Worm (Caenorhabditis elegans) whole organism, L4 larva: ENCODE results near the gene Y55F3AM.5.

ENCODE experiments used
- F10B5.3 ChIP-seq: sonication (generic microtip); optimal IDR thresholded peaks from 2 replicates; lab custom pipeline; 2016; ENCODE audit warnings: mild to moderate bottlenecking, missing genetic modification characterization, missing compliant biosample characterization
- fkh-10 ChIP-seq: fragments of 150-350 bp; optimal IDR thresholded peaks from 2 replicates; lab custom pipeline; 2014; ENCODE audit warnings: missing biosample characterization, missing genetic modification reagents, missing genetic modification characterization
- fos-1 ChIP-seq: fragments of 150-350 bp; optimal IDR thresholded peaks from 2 replicates; lab custom pipeline; 2014; ENCODE audit warnings: missing biosample characterization, missing genetic modification characterization
- gei-8 ChIP-seq: fragments of 200-800 bp; sonication (Bioruptor generic); optimal IDR thresholded peaks from 2 replicates; lab custom pipeline; 2018; ENCODE audit warnings: mild to moderate bottlenecking, missing genetic modification characterization, missing compliant biosample characterization
- hlh-30 ChIP-seq: sonication (generic microtip); optimal IDR thresholded peaks from 2 replicates; lab custom pipeline; 2017; ENCODE audit warnings: antibody characterized with exemption, mild to moderate bottlenecking, missing genetic modification characterization, missing compliant biosample characterization; ENCODE audit not compliant: insufficient read depth
- lin-39 ChIP-seq: fragments of 150-350 bp; optimal IDR thresholded peaks from 2 replicates; lab custom pipeline; 2014; ENCODE audit warnings: missing biosample characterization, missing genetic modification reagents, missing genetic modification characterization
- nhr-11 ChIP-seq: fragments of 150-350 bp; optimal IDR thresholded peaks from 2 replicates; lab custom pipeline; 2014; ENCODE audit warnings: missing biosample characterization, missing genetic modification characterization
- ztf-7 ChIP-seq: fragments of 150-350 bp; optimal IDR thresholded peaks from 2 replicates; lab custom pipeline; 2014; ENCODE audit warnings: missing biosample characterization, missing genetic modification characterization

ce11 chrIV:1038516-1038915 is 39.5 kb downstream of the Y55F3AM.5 start:
- TF ChIP-seq F10B5.3 (tag; lab: Kevin White, UChicago), result no peak
- no peak for TF ChIP-seq lin-39 (tag; lab: Kevin White, UChicago)
- no peak for TF ChIP-seq ztf-7 (tag; lab: Kevin White, UChicago)
- TF ChIP-seq nhr-11 (tag; lab: Kevin White, UChicago), result no peak
- TF ChIP-seq fkh-10 (GFP tag; lab: Kevin White, UChicago), result no peak
- TF ChIP-seq gei-8 (GFP tag; lab: Kevin White, UChicago), result no peak
- TF ChIP-seq hlh-30, result no peak
- TF ChIP-seq fos-1, result no peak
